Fruit fly (Drosophila melanogaster) whole organism, embryonic: ENCODE results near the gene CG6012.
A peak's percentile ranks its signal among the peaks of the same experiment; 100 is the strongest.

ENCODE experiments used
- Aef1 ChIP-seq: fragments of 200-800 bp; sonication (Bioruptor generic); IDR thresholded peaks from 3 replicates; pipeline ENCODE4 v1.3.6; 2022; ENCODE audit warnings: missing biosample characterization, missing genetic modification characterization
- B-H1 ChIP-seq: fragments of 200-800 bp; sonication (Bioruptor generic); IDR thresholded peaks from 3 replicates; pipeline ENCODE4 v1.3.6; 2022; ENCODE audit warnings: missing biosample characterization, missing genetic modification characterization
- B-H2 ChIP-seq: fragments of 200-800 bp; sonication (Bioruptor generic); optimal IDR thresholded peaks from 2 replicates; lab custom pipeline; 2018; ENCODE audit warnings: missing biosample characterization, mild to moderate bottlenecking, missing genetic modification characterization
- CG10267 ChIP-seq: fragments of 200-800 bp; sonication (Bioruptor generic); optimal IDR thresholded peaks from 2 replicates; lab custom pipeline; 2018; ENCODE audit warnings: missing biosample characterization, mild to moderate bottlenecking, missing genetic modification characterization, moderate library complexity
- CG10462 ChIP-seq: fragments of 200-800 bp; sonication (Bioruptor generic); optimal IDR thresholded peaks from 2 replicates; lab custom pipeline; 2016; ENCODE audit warnings: missing biosample characterization, missing genetic modification characterization
- CG11560 ChIP-seq: fragments of 200-800 bp; sonication (Bioruptor generic); IDR thresholded peaks from 3 replicates; pipeline ENCODE4 v1.3.6; 2022; ENCODE audit warnings: missing biosample characterization, missing genetic modification characterization
- CG11723 ChIP-seq: fragments of 200-800 bp; sonication (Bioruptor generic); optimal IDR thresholded peaks from 2 replicates; lab custom pipeline; 2017; ENCODE audit warnings: missing biosample characterization, mild to moderate bottlenecking, missing genetic modification characterization
- CG12071 ChIP-seq: fragments of 200-800 bp; sonication (Bioruptor generic); optimal IDR thresholded peaks from 3 replicates; lab custom pipeline; 2018; ENCODE audit warnings: missing biosample characterization, mild to moderate bottlenecking, missing genetic modification characterization
- CG12104 ChIP-seq: fragments of 200-800 bp; sonication (Bioruptor generic); optimal IDR thresholded peaks from 3 replicates; lab custom pipeline; 2016; ENCODE audit warnings: missing biosample characterization, missing genetic modification characterization
- CG15073 ChIP-seq: fragments of 200-800 bp; sonication (Bioruptor generic); optimal IDR thresholded peaks from 2 replicates; lab custom pipeline; 2016; ENCODE audit warnings: missing biosample characterization, missing genetic modification characterization
- CG18262 ChIP-seq: fragments of 200-800 bp; optimal IDR thresholded peaks from 3 replicates; lab custom pipeline; 2019; ENCODE audit warnings: missing biosample characterization, mild to moderate bottlenecking, missing genetic modification characterization, moderate library complexity
- CG18764 ChIP-seq: fragments of 200-800 bp; sonication (Bioruptor generic); optimal IDR thresholded peaks from 3 replicates; lab custom pipeline; 2016; ENCODE audit warnings: missing biosample characterization, missing genetic modification characterization
- CG2712 ChIP-seq: fragments of 200-800 bp; optimal IDR thresholded peaks from 3 replicates; lab custom pipeline; 2019; ENCODE audit warnings: missing biosample characterization, mild to moderate bottlenecking, missing genetic modification characterization, moderate library complexity
- CG31388 ChIP-seq: fragments of 200-800 bp; sonication (Bioruptor generic); optimal IDR thresholded peaks from 2 replicates; lab custom pipeline; 2016; ENCODE audit warnings: missing biosample characterization, missing genetic modification characterization
- CG34224 ChIP-seq: fragments of 200-800 bp; sonication (Bioruptor generic); IDR thresholded peaks from 3 replicates; pipeline ENCODE4 v1.3.6; 2022; ENCODE audit warnings: missing biosample characterization, missing genetic modification characterization; ENCODE audit not compliant: partially characterized antibody
- CG34376 ChIP-seq: fragments of 200-800 bp; sonication (Bioruptor generic); optimal IDR thresholded peaks from 2 replicates; lab custom pipeline; 2018; ENCODE audit warnings: missing biosample characterization, mild to moderate bottlenecking, missing genetic modification characterization
- CG3838 ChIP-seq: fragments of 200-800 bp; sonication (Bioruptor generic); optimal IDR thresholded peaks from 3 replicates; lab custom pipeline; 2016; ENCODE audit warnings: missing biosample characterization, missing genetic modification characterization
- CG7357 ChIP-seq: fragments of 200-800 bp; sonication (Bioruptor generic); IDR thresholded peaks from 3 replicates; pipeline ENCODE4 v1.3.6; 2022; ENCODE audit warnings: missing biosample characterization, missing genetic modification characterization
- CG7928 ChIP-seq: fragments of 200-800 bp; sonication (Bioruptor generic); optimal IDR thresholded peaks from 2 replicates; lab custom pipeline; 2017; ENCODE audit warnings: missing biosample characterization, mild to moderate bottlenecking, missing genetic modification characterization
- CG8290 ChIP-seq, 3 experiments: fragments of 200-800 bp; sonication (Bioruptor generic); optimal IDR thresholded peaks; 2 replicates each; lab custom pipeline; 2016 to 2019; ENCODE audit warnings: missing biosample characterization in 3 of 3, missing genetic modification characterization in 3 of 3, mild to moderate bottlenecking in 2 of 3, moderate library complexity in 1 of 3
- CG8765 ChIP-seq: fragments of 200-800 bp; sonication (Bioruptor generic); IDR thresholded peaks from 2 replicates; pipeline ENCODE4 v1.3.6; 2022; ENCODE audit warnings: missing biosample characterization, missing genetic modification characterization
- D19A ChIP-seq: fragments of 200-800 bp; optimal IDR thresholded peaks from 3 replicates; lab custom pipeline; 2019; ENCODE audit warnings: missing biosample characterization, mild to moderate bottlenecking, missing genetic modification characterization, moderate library complexity
- Dad ChIP-seq: fragments of 200-800 bp; sonication (Bioruptor generic); optimal IDR thresholded peaks from 3 replicates; lab custom pipeline; 2016; ENCODE audit warnings: missing biosample characterization, missing genetic modification characterization
- GATAe ChIP-seq: fragments of 200-800 bp; sonication (Bioruptor generic); conservative IDR thresholded peaks from 2 replicates; pipeline ENCODE4 v1.3.6; 2022; ENCODE audit warnings: missing biosample characterization, missing genetic modification characterization
- HLH4C ChIP-seq: fragments of 200-800 bp; sonication (Bioruptor generic); IDR thresholded peaks from 3 replicates; pipeline ENCODE4 v1.3.6; 2022; ENCODE audit warnings: missing biosample characterization, missing genetic modification characterization; ENCODE audit not compliant: partially characterized antibody
- Hsf ChIP-seq: fragments of 200-800 bp; sonication (Bioruptor generic); optimal IDR thresholded peaks from 3 replicates; lab custom pipeline; 2016; ENCODE audit warnings: missing biosample characterization, missing genetic modification characterization
- Ravus ChIP-seq: fragments of 200-800 bp; sonication (Bioruptor generic); IDR thresholded peaks from 2 replicates; pipeline ENCODE4 v1.3.6; 2022; ENCODE audit warnings: missing biosample characterization, missing genetic modification characterization
- Scr ChIP-seq: fragments of 200-800 bp; sonication (Bioruptor generic); IDR thresholded peaks from 2 replicates; pipeline ENCODE4 v1.3.6; 2022; ENCODE audit warnings: missing biosample characterization, missing genetic modification characterization; ENCODE audit not compliant: partially characterized antibody
- TFAM ChIP-seq: fragments of 200-800 bp; sonication (Bioruptor generic); optimal IDR thresholded peaks from 2 replicates; lab custom pipeline; 2017; ENCODE audit warnings: missing biosample characterization, missing genetic modification characterization, inconsistent platforms
- br ChIP-seq: fragments of >200 bp; optimal IDR thresholded peaks from 2 replicates; lab custom pipeline; 2017
- bsh ChIP-seq, 2 experiments: fragments of 200-800 bp; sonication (Bioruptor generic); optimal IDR thresholded peaks; 2 replicates each; lab custom pipeline; 2017 to 2018; ENCODE audit warnings: mild to moderate bottlenecking in 2 of 2, missing biosample characterization in 2 of 2, missing genetic modification characterization in 2 of 2, moderate library complexity in 1 of 2
- crp ChIP-seq, 2 experiments: fragments of 200-800 bp; sonication (Bioruptor generic); optimal IDR thresholded peaks; 2 replicates in 1 of 2; 3 replicates in 1 of 2; lab custom pipeline; 2017; ENCODE audit warnings: missing biosample characterization in 2 of 2, missing genetic modification characterization in 2 of 2, mild to moderate bottlenecking in 1 of 2, moderate library complexity in 1 of 2
- dmrt11E ChIP-seq: fragments of 200-800 bp; sonication (Bioruptor generic); optimal IDR thresholded peaks from 3 replicates; lab custom pipeline; 2018; ENCODE audit warnings: missing biosample characterization, mild to moderate bottlenecking, missing genetic modification characterization, moderate library complexity
- dpn ChIP-seq, 2 experiments: fragments of 200-800 bp; sonication (Bioruptor generic); optimal IDR thresholded peaks; 3 replicates each; lab custom pipeline; 2016; ENCODE audit warnings: missing biosample characterization in 2 of 2, missing genetic modification characterization in 2 of 2
- dysf ChIP-seq: fragments of 200-800 bp; sonication (Bioruptor generic); IDR thresholded peaks from 3 replicates; pipeline ENCODE4 v1.3.6; 2022; ENCODE audit warnings: missing biosample characterization, missing genetic modification characterization
- emc ChIP-seq: fragments of 200-800 bp; sonication (Bioruptor generic); optimal IDR thresholded peaks from 2 replicates; lab custom pipeline; 2016; ENCODE audit warnings: missing biosample characterization, missing genetic modification characterization
- fd96Cb ChIP-seq: fragments of 200-800 bp; sonication (Bioruptor generic); optimal IDR thresholded peaks from 2 replicates; lab custom pipeline; 2018; ENCODE audit warnings: missing biosample characterization, mild to moderate bottlenecking, missing genetic modification characterization, moderate library complexity
- gt ChIP-seq: fragments of 200-800 bp; sonication (Bioruptor generic); IDR thresholded peaks from 2 replicates; pipeline ENCODE4 v1.3.6; 2022; ENCODE audit warnings: missing biosample characterization, missing genetic modification characterization
- jigr1 ChIP-seq: fragments of 200-800 bp; sonication (Bioruptor generic); IDR thresholded peaks from 3 replicates; pipeline ENCODE4 v1.3.6; 2022; ENCODE audit warnings: missing biosample characterization, missing genetic modification characterization
- knrl ChIP-seq: fragments of 200-800 bp; sonication (Bioruptor generic); IDR thresholded peaks from 3 replicates; pipeline ENCODE4 v1.3.6; 2022; ENCODE audit warnings: missing biosample characterization, missing genetic modification characterization; ENCODE audit not compliant: partially characterized antibody
- org-1 ChIP-seq: fragments of 200-800 bp; sonication (Bioruptor generic); optimal IDR thresholded peaks from 2 replicates; lab custom pipeline; 2017; ENCODE audit warnings: missing biosample characterization, missing genetic modification characterization
- ranshi ChIP-seq: fragments of 200-800 bp; sonication (Bioruptor generic); IDR thresholded peaks from 2 replicates; pipeline ENCODE4 v1.3.6; 2022; ENCODE audit warnings: missing biosample characterization, missing genetic modification characterization
- schlank ChIP-seq: fragments of 200-800 bp; sonication (Bioruptor generic); optimal IDR thresholded peaks from 2 replicates; lab custom pipeline; 2018; ENCODE audit warnings: missing biosample characterization, mild to moderate bottlenecking, missing genetic modification characterization
- scrt ChIP-seq: fragments of 200-800 bp; sonication (Bioruptor generic); optimal IDR thresholded peaks from 2 replicates; lab custom pipeline; 2018; ENCODE audit warnings: missing biosample characterization, mild to moderate bottlenecking, missing genetic modification characterization, moderate library complexity
- slou ChIP-seq: fragments of 200-800 bp; sonication (Bioruptor generic); optimal IDR thresholded peaks from 3 replicates; lab custom pipeline; 2016; ENCODE audit warnings: missing biosample characterization, missing genetic modification characterization
- tll ChIP-seq, 2 experiments: fragments of 200-800 bp in 1 of 2; fragments of >200 bp in 1 of 2; sonication (Bioruptor generic) in 1 of 2; optimal IDR thresholded peaks; 2 replicates each; lab custom pipeline; 2017 to 2019; ENCODE audit warnings: missing biosample characterization in 2 of 2, missing genetic modification characterization in 2 of 2, mild to moderate bottlenecking in 1 of 2, moderate library complexity in 1 of 2
- wdn ChIP-seq: fragments of 200-800 bp; sonication (Bioruptor generic); IDR thresholded peaks from 2 replicates; pipeline ENCODE4 v1.3.6; 2022; ENCODE audit warnings: missing biosample characterization, missing genetic modification characterization
- wek ChIP-seq: fragments of 200-800 bp; sonication (Bioruptor generic); optimal IDR thresholded peaks from 3 replicates; lab custom pipeline; 2018; ENCODE audit warnings: missing biosample characterization, mild to moderate bottlenecking, missing genetic modification characterization, moderate library complexity

Gene CG6012

DNA sequence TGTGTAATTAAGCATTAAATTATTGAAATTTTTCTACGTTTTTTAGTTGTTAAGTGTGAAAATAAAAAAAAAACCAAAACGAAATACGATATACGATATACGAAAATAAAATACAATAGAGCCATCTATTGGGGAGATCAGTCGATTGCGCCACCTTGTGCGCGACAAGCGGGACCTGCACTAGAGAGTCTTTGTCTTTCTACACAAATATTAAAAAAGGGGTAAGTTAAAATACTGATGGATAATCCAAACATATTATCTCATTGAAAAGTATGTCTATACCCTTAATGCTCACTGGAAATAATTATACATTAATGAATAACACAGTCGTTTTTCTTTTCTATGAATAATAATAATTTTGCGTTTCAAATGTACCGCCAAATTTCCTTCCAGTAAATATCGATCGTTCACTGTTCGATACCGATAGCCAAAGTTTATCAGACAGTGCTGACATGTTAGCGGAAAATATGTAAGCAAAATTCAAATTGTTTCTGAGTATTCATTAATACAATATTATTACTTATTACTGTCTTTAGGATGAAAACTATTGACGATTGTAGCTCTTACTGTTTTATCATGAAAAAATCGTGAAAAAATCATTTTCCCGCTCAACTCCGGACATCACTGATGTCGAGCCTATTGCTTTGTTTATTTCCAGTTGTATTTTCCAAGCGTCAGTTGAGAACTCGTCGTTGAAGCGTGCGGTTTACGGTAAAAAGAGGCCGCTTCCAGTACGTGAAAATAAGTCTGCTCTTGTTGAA, 45.1 kb downstream of the CG6012 start, which contains the start of gene mdy (continued):
- TF ChIP-seq B-H1 (GFP tag; lab: Robert Waterston, UW) (no peak), ranshi (GFP tag; lab: Robert Waterston, UW) (peak; percentile 74; the same call in 1 of the 2 replicates), fd96Cb (peak; percentile 12), Dad (GFP tag; lab: Kevin White, UChicago) (no peak), B-H2 (peak; percentile 24), CG3838 (GFP tag; lab: Kevin White, UChicago) (no peak), dpn (GFP tag; optimal IDR thresholded peaks at IDR 0.05; lab: Kevin White, UChicago) (peak; percentile 62 to 71), CG7357 (GFP tag; lab: Robert Waterston, UW) (no peak), crp (GFP tag; optimal IDR thresholded peaks at IDR 0.05; lab: Kevin White, UChicago) (no peak), D19A (tag; lab: Kevin White, UChicago) (peak; percentile 37), CG34376 (GFP tag; lab: Kevin White, UChicago) (peak; percentile 69), CG10462 (GFP tag; lab: Kevin White, UChicago) (peak; percentile 45), CG8290 (GFP tag; optimal IDR thresholded peaks at IDR 0.05; lab: Kevin White, UChicago) (peak; percentile 68), CG8290 (tag; optimal IDR thresholded peaks at IDR 0.05; lab: Kevin White, UChicago) (peak in 1 of 2 experiments; percentile 66), org-1 (GFP tag; lab: Kevin White, UChicago) (peak; percentile 7), br (lab: Kevin White, UChicago) (no peak), CG15073 (no peak), CG31388 (GFP tag; lab: Kevin White, UChicago) (no peak), CG11723 (GFP tag; lab: Kevin White, UChicago) (no peak), dmrt11E (peak; percentile 52), CG18262 (peak; percentile 68), Hsf (peak; percentile 69), emc (GFP tag; lab: Kevin White, UChicago) (no peak), CG34224 (GFP tag; lab: Robert Waterston, UW) (peak; percentile 30; the same call in 1 of the 3 replicates), CG2712 (peak; percentile 68), CG18764 (GFP tag; lab: Kevin White, UChicago) (no peak), wek (no peak), dysf (peak; percentile 55; the same call in 2 of the 3 replicates), wdn (GFP tag; lab: Robert Waterston, UW) (peak; percentile 51; the same call in 1 of the 2 replicates), gt (GFP tag; lab: Robert Waterston, UW) (no peak), Aef1 (GFP tag; lab: Robert Waterston, UW) (peak; percentile 47; the same call in 2 of the 3 replicates), CG10267 (peak; percentile 62), CG12104 (GFP tag; lab: Kevin White, UChicago) (peak; percentile 56), jigr1 (no peak), CG11560 (no peak), slou (GFP tag; lab: Kevin White, UChicago) (peak; percentile 29), Ravus (GFP tag; lab: Robert Waterston, UW) (no peak), schlank (tag; lab: Kevin White, UChicago) (no peak), CG8765 (GFP tag; lab: Robert Waterston, UW) (peak; percentile 33; the same call in 1 of the 2 replicates), TFAM (no peak), knrl (no peak; the same call in 1 of the 3 replicates), Scr (GFP tag; lab: Robert Waterston, UW) (peak; percentile 61; the same call in 1 of the 2 replicates), tll (GFP tag; optimal IDR thresholded peaks at IDR 0.05; lab: Kevin White, UChicago) (no peak), CG12071 (no peak), HLH4C (GFP tag; lab: Robert Waterston, UW) (peak; percentile 73), bsh (GFP tag; optimal IDR thresholded peaks at IDR 0.05; lab: Kevin White, UChicago) (peak in 1 of 2 experiments; percentile 51), GATAe (GFP tag; lab: Robert Waterston, UW) (no peak), scrt (GFP tag; lab: Kevin White, UChicago) (no peak), CG7928 (GFP tag; lab: Kevin White, UChicago) (no peak)
